Fruit fly (Drosophila melanogaster) whole organism, embryonic: ENCODE measurements around the gene spz5.

Source experiments
- Aef1 ChIP-seq: fragments of 200-800 bp; sonication (Bioruptor generic); IDR thresholded peaks from 3 replicates; pipeline ENCODE4 v1.3.6; 2022; ENCODE audit warnings: missing biosample characterization, missing genetic modification characterization
- Antp ChIP-seq: fragments of 200-800 bp; sonication (Bioruptor generic); optimal IDR thresholded peaks from 3 replicates; lab custom pipeline; 2016; ENCODE audit warnings: missing biosample characterization, missing genetic modification characterization
- Atf3 ChIP-seq: fragments of 200-800 bp; sonication (Bioruptor generic); optimal IDR thresholded peaks from 3 replicates; lab custom pipeline; 2016; ENCODE audit warnings: missing biosample characterization, missing genetic modification characterization
- Atf6 ChIP-seq: fragments of 200-800 bp; sonication (Bioruptor generic); IDR thresholded peaks from 2 replicates; pipeline ENCODE4 v1.3.6; 2022; ENCODE audit warnings: missing biosample characterization, missing genetic modification characterization
- B-H2 ChIP-seq: fragments of 200-800 bp; sonication (Bioruptor generic); optimal IDR thresholded peaks from 2 replicates; lab custom pipeline; 2018; ENCODE audit warnings: missing biosample characterization, mild to moderate bottlenecking, missing genetic modification characterization
- CG10209 ChIP-seq: fragments of 200-800 bp; sonication (Bioruptor generic); optimal IDR thresholded peaks from 3 replicates; lab custom pipeline; 2017; ENCODE audit warnings: missing biosample characterization, mild to moderate bottlenecking, missing genetic modification characterization, missing genetic modification reagents
- CG10431 ChIP-seq: fragments of 200-800 bp; sonication (Bioruptor generic); optimal IDR thresholded peaks from 3 replicates; lab custom pipeline; 2018; ENCODE audit warnings: missing biosample characterization, mild to moderate bottlenecking, missing genetic modification characterization
- CG10462 ChIP-seq: fragments of 200-800 bp; sonication (Bioruptor generic); optimal IDR thresholded peaks from 2 replicates; lab custom pipeline; 2016; ENCODE audit warnings: missing biosample characterization, missing genetic modification characterization
- CG10979 ChIP-seq: fragments of 200-800 bp; sonication (Bioruptor generic); optimal IDR thresholded peaks from 2 replicates; lab custom pipeline; 2018; ENCODE audit warnings: missing biosample characterization, mild to moderate bottlenecking, missing genetic modification characterization, moderate library complexity
- CG12155 ChIP-seq: fragments of 200-800 bp; sonication (Bioruptor generic); optimal IDR thresholded peaks from 3 replicates; lab custom pipeline; 2016; ENCODE audit warnings: missing biosample characterization, missing genetic modification characterization
- CG12236 ChIP-seq: fragments of 200-800 bp; sonication (Bioruptor generic); optimal IDR thresholded peaks from 2 replicates; lab custom pipeline; 2016; ENCODE audit warnings: missing biosample characterization, missing genetic modification characterization
- CG13287 ChIP-seq: fragments of 200-800 bp; sonication (Bioruptor generic); IDR thresholded peaks from 2 replicates; pipeline ENCODE4 v1.3.6; 2022; ENCODE audit warnings: missing biosample characterization, missing genetic modification characterization; ENCODE audit not compliant: partially characterized antibody
- CG13296 ChIP-seq: fragments of 200-800 bp; sonication (Bioruptor generic); optimal IDR thresholded peaks from 3 replicates; lab custom pipeline; 2018; ENCODE audit warnings: missing biosample characterization, mild to moderate bottlenecking, missing genetic modification characterization
- CG14014 ChIP-seq: fragments of 200-800 bp; sonication (Bioruptor generic); IDR thresholded peaks from 2 replicates; pipeline ENCODE4 v1.3.6; 2022; ENCODE audit warnings: missing biosample characterization, missing genetic modification characterization
- CG14860 ChIP-seq: fragments of 200-800 bp; sonication (Bioruptor generic); IDR thresholded peaks from 3 replicates; pipeline ENCODE4 v1.3.6; 2022; ENCODE audit warnings: missing biosample characterization, missing genetic modification characterization; ENCODE audit not compliant: partially characterized antibody
- CG1529 ChIP-seq: fragments of 200-800 bp; sonication (Bioruptor generic); optimal IDR thresholded peaks from 3 replicates; lab custom pipeline; 2018; ENCODE audit warnings: missing biosample characterization, missing genetic modification characterization
- CG15696 ChIP-seq: fragments of 200-800 bp; sonication (Bioruptor generic); optimal IDR thresholded peaks from 2 replicates; lab custom pipeline; 2019; ENCODE audit warnings: missing biosample characterization, mild to moderate bottlenecking, missing genetic modification characterization, moderate library complexity
- CG17186 ChIP-seq: fragments of 200-800 bp; sonication (Bioruptor generic); optimal IDR thresholded peaks from 3 replicates; lab custom pipeline; 2017; ENCODE audit warnings: missing biosample characterization, missing genetic modification reagents, missing genetic modification characterization
- CG17361 ChIP-seq: fragments of 200-800 bp; sonication (Bioruptor generic); IDR thresholded peaks from 3 replicates; pipeline ENCODE4 v1.3.6; 2022; ENCODE audit warnings: missing biosample characterization, missing genetic modification characterization
- CG30431 ChIP-seq: fragments of 200-800 bp; sonication (Bioruptor generic); optimal IDR thresholded peaks from 2 replicates; lab custom pipeline; 2017; ENCODE audit warnings: missing biosample characterization, missing genetic modification characterization
- CG31441 ChIP-seq: fragments of 200-800 bp; sonication (Bioruptor generic); IDR thresholded peaks from 2 replicates; pipeline ENCODE4 v1.3.6; 2022; ENCODE audit warnings: missing biosample characterization, missing genetic modification characterization
- CG3838 ChIP-seq: fragments of 200-800 bp; sonication (Bioruptor generic); optimal IDR thresholded peaks from 3 replicates; lab custom pipeline; 2016; ENCODE audit warnings: missing biosample characterization, missing genetic modification characterization
- CG5953 ChIP-seq: fragments of 200-800 bp; sonication (Bioruptor generic); IDR thresholded peaks from 2 replicates; pipeline ENCODE4 v1.3.6; 2022; ENCODE audit warnings: missing biosample characterization, missing genetic modification characterization
- CG6683 ChIP-seq: fragments of 200-800 bp; sonication (Bioruptor generic); optimal IDR thresholded peaks from 2 replicates; lab custom pipeline; 2017; ENCODE audit warnings: missing biosample characterization, mild to moderate bottlenecking, missing genetic modification characterization, missing genetic modification reagents
- CG8089 ChIP-seq: fragments of 200-800 bp; sonication (Bioruptor generic); optimal IDR thresholded peaks from 3 replicates; lab custom pipeline; 2016; ENCODE audit warnings: missing biosample characterization, missing genetic modification characterization
- CG8281 ChIP-seq: fragments of 200-800 bp; sonication (Bioruptor generic); optimal IDR thresholded peaks from 2 replicates; lab custom pipeline; 2018; ENCODE audit warnings: missing biosample characterization, mild to moderate bottlenecking, missing genetic modification characterization, moderate library complexity
- CG8388 ChIP-seq: fragments of 200-800 bp; sonication (Bioruptor generic); optimal IDR thresholded peaks from 2 replicates; lab custom pipeline; 2019; ENCODE audit warnings: missing biosample characterization, mild to moderate bottlenecking, missing genetic modification characterization, moderate library complexity
- Dek ChIP-seq: fragments of 200-800 bp; sonication (Bioruptor generic); optimal IDR thresholded peaks from 3 replicates; lab custom pipeline; 2019; ENCODE audit warnings: missing biosample characterization, mild to moderate bottlenecking, missing genetic modification characterization, moderate library complexity
- GATAe ChIP-seq: fragments of 200-800 bp; sonication (Bioruptor generic); conservative IDR thresholded peaks from 2 replicates; pipeline ENCODE4 v1.3.6; 2022; ENCODE audit warnings: missing biosample characterization, missing genetic modification characterization
- Hand ChIP-seq: fragments of 200-800 bp; sonication (Bioruptor generic); optimal IDR thresholded peaks from 2 replicates; lab custom pipeline; 2017; ENCODE audit warnings: mild to moderate bottlenecking, missing biosample characterization, missing genetic modification reagents, missing genetic modification characterization
- Max ChIP-seq: fragments of 200-800 bp; sonication (Bioruptor generic); optimal IDR thresholded peaks from 2 replicates; lab custom pipeline; 2016; ENCODE audit warnings: missing biosample characterization, mild to moderate bottlenecking, missing genetic modification characterization
- NC2α ChIP-seq: fragments of 200-800 bp; sonication (Bioruptor generic); optimal IDR thresholded peaks from 2 replicates; lab custom pipeline; 2016; ENCODE audit warnings: missing biosample characterization, missing genetic modification characterization
- Nf-YB ChIP-seq: fragments of 200-800 bp; sonication (Bioruptor generic); optimal IDR thresholded peaks from 3 replicates; lab custom pipeline; 2019; ENCODE audit warnings: missing biosample characterization, mild to moderate bottlenecking, missing genetic modification characterization, moderate library complexity
- NfI ChIP-seq: fragments of 200-800 bp; sonication (Bioruptor generic); optimal IDR thresholded peaks from 3 replicates; lab custom pipeline; 2018; ENCODE audit warnings: missing biosample characterization, mild to moderate bottlenecking, missing genetic modification characterization, moderate library complexity
- Ssrp ChIP-seq: fragments of 200-800 bp; sonication (Bioruptor generic); optimal IDR thresholded peaks from 2 replicates; lab custom pipeline; 2018; ENCODE audit warnings: missing biosample characterization, mild to moderate bottlenecking, missing genetic modification characterization, moderate library complexity
- Xbp1 ChIP-seq: fragments of 200-800 bp; sonication (Bioruptor generic); optimal IDR thresholded peaks from 3 replicates; lab custom pipeline; 2016; ENCODE audit warnings: missing biosample characterization, mild to moderate bottlenecking, missing genetic modification characterization
- amos ChIP-seq: fragments of 200-800 bp; sonication (Bioruptor generic); IDR thresholded peaks from 2 replicates; pipeline ENCODE4 v1.3.6; 2022; ENCODE audit warnings: missing biosample characterization, missing genetic modification characterization; ENCODE audit not compliant: partially characterized antibody
- cwo ChIP-seq: fragments of 200-800 bp; sonication (Bioruptor generic); optimal IDR thresholded peaks from 3 replicates; lab custom pipeline; 2017; ENCODE audit warnings: missing biosample characterization, missing genetic modification characterization, mild to moderate bottlenecking, moderate library complexity, missing genetic modification reagents
- dmrt99B ChIP-seq: fragments of 200-800 bp; sonication (Bioruptor generic); optimal IDR thresholded peaks from 2 replicates; lab custom pipeline; 2018; ENCODE audit warnings: missing biosample characterization, mild to moderate bottlenecking, missing genetic modification characterization, moderate library complexity
- fd102C ChIP-seq: fragments of 200-800 bp; sonication (Bioruptor generic); optimal IDR thresholded peaks from 2 replicates; lab custom pipeline; 2018; ENCODE audit warnings: missing biosample characterization, mild to moderate bottlenecking, missing genetic modification characterization, moderate library complexity
- gcm ChIP-seq: fragments of 200-800 bp; sonication (Bioruptor generic); optimal IDR thresholded peaks from 2 replicates; lab custom pipeline; 2019; ENCODE audit warnings: missing biosample characterization, mild to moderate bottlenecking, missing genetic modification characterization, moderate library complexity
- gsb-n ChIP-seq: fragments of 200-800 bp; sonication (Bioruptor generic); optimal IDR thresholded peaks from 3 replicates; lab custom pipeline; 2018; ENCODE audit warnings: missing biosample characterization, mild to moderate bottlenecking, missing genetic modification characterization
- nmo ChIP-seq: fragments of 200-800 bp; sonication (Bioruptor generic); optimal IDR thresholded peaks from 2 replicates; lab custom pipeline; 2018; ENCODE audit warnings: missing biosample characterization, mild to moderate bottlenecking, missing genetic modification characterization, moderate library complexity
- onecut ChIP-seq: fragments of 200-800 bp; sonication (Bioruptor generic); IDR thresholded peaks from 2 replicates; pipeline ENCODE4 v1.3.6; 2022; ENCODE audit warnings: missing biosample characterization, missing genetic modification characterization
- pfk ChIP-seq: fragments of 200-800 bp; sonication (Bioruptor generic); optimal IDR thresholded peaks from 2 replicates; lab custom pipeline; 2018; ENCODE audit warnings: missing biosample characterization, mild to moderate bottlenecking, missing genetic modification characterization, moderate library complexity
- ranshi ChIP-seq: fragments of 200-800 bp; sonication (Bioruptor generic); IDR thresholded peaks from 2 replicates; pipeline ENCODE4 v1.3.6; 2022; ENCODE audit warnings: missing biosample characterization, missing genetic modification characterization
- salm ChIP-seq: fragments of 200-800 bp; sonication (Bioruptor generic); optimal IDR thresholded peaks from 2 replicates; lab custom pipeline; 2018; ENCODE audit warnings: missing biosample characterization, mild to moderate bottlenecking, missing genetic modification characterization
- slou ChIP-seq: fragments of 200-800 bp; sonication (Bioruptor generic); optimal IDR thresholded peaks from 3 replicates; lab custom pipeline; 2016; ENCODE audit warnings: missing biosample characterization, missing genetic modification characterization
- ttk ChIP-seq: fragments of 200-800 bp; sonication (Bioruptor generic); IDR thresholded peaks from 2 replicates; pipeline ENCODE4 v2.1.2; 2022; ENCODE audit warnings: missing biosample characterization, missing genetic modification characterization

spz5 gene

DNA sequence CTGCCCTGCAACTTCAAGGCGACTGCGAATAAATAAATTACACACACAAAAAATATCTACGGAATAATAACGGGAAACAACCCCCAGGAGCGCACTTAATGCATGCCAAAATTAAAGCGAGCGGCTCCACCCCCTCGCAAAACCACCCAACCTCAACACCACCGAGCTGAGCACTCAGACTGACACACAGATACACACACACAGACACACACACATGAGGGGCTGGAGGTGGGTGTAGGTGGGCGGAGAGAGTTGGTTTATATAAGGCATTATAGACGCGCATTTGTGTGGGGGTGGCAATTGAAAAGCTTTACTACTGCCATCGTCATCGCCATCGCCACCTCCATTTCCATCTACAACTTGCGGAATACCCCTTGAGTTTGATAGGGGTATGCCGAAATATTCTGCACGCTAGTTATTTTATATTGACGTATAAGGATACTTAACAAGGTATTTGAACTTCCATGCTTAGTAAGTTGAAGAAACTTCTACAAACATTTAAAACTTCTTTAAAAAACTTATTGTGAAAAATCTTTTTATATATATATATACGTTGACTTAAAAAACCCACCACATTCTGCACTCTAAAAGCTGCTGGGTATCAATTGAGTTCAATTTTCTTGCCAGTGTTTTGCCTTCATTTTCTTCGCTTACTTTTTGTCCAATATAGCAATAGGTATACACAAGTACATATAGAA is 46.9 kb downstream of the spz5 start (continued):
- TF ChIP-seq NfI (peak; percentile 48), GATAe (GFP tag; lab: Robert Waterston, UW) (no peak), ranshi (GFP tag; lab: Robert Waterston, UW) (peak; percentile 15; the same call in 1 of the 2 replicates), ttk (GFP tag; lab: Robert Waterston, UW) (peak; percentile 34; the same call in 1 of the 2 replicates), CG14014 (GFP tag; lab: Robert Waterston, UW) (peak; percentile 60; the same call in 1 of the 2 replicates), CG10431 (GFP tag; lab: Kevin White, UChicago) (no peak), amos (GFP tag; lab: Robert Waterston, UW) (no peak), CG15696 (tag; lab: Kevin White, UChicago) (no peak), CG17361 (GFP tag; lab: Robert Waterston, UW) (peak; percentile 61), Aef1 (GFP tag; lab: Robert Waterston, UW) (no peak), Antp (GFP tag; lab: Kevin White, UChicago) (no peak), Hand (GFP tag; lab: Kevin White, UChicago) (peak; percentile 70), CG13287 (GFP tag; lab: Robert Waterston, UW) (no peak), gsb-n (tag; lab: Kevin White, UChicago) (peak; percentile 7), CG3838 (GFP tag; lab: Kevin White, UChicago) (no peak), nmo (GFP tag; lab: Kevin White, UChicago) (peak; percentile 42), Atf3 (GFP tag; lab: Kevin White, UChicago) (no peak), salm (tag; lab: Kevin White, UChicago) (peak; percentile 26), gcm (GFP tag; lab: Kevin White, UChicago) (peak; percentile 31), dmrt99B (peak; percentile 77), Max (GFP tag; lab: Kevin White, UChicago) (no peak), pfk (GFP tag; lab: Kevin White, UChicago) (no peak), CG10979 (tag; lab: Kevin White, UChicago) (peak; percentile 38), Atf6 (GFP tag; lab: Robert Waterston, UW) (peak; percentile 40; the same call in 1 of the 2 replicates), CG10462 (GFP tag; lab: Kevin White, UChicago) (no peak), CG10209 (GFP tag; lab: Kevin White, UChicago) (peak; percentile 41), NC2α (GFP tag; lab: Kevin White, UChicago) (no peak), CG1529 (peak; percentile 6), Nf-YB (GFP tag; lab: Kevin White, UChicago) (no peak), CG31441 (GFP tag; lab: Robert Waterston, UW) (peak; percentile 58), CG14860 (GFP tag; lab: Robert Waterston, UW) (no peak), B-H2 (GFP tag; lab: Kevin White, UChicago) (peak; percentile 30), CG12155 (GFP tag; lab: Kevin White, UChicago) (peak; percentile 1), CG17186 (GFP tag; lab: Kevin White, UChicago) (no peak), Xbp1 (GFP tag; lab: Kevin White, UChicago) (peak; percentile 54), cwo (GFP tag; lab: Kevin White, UChicago) (peak; percentile 24), Dek (tag; lab: Kevin White, UChicago) (peak; percentile 45), Ssrp (peak; percentile 44), CG30431 (no peak), CG8281 (tag; lab: Kevin White, UChicago) (peak; percentile 34), slou (GFP tag; lab: Kevin White, UChicago) (no peak), CG6683 (GFP tag; lab: Kevin White, UChicago) (peak; percentile 28), CG5953 (GFP tag; lab: Robert Waterston, UW) (no peak), CG13296 (peak; percentile 60), fd102C (no peak), CG8089 (GFP tag; lab: Kevin White, UChicago) (no peak), CG8388 (peak; percentile 27), CG12236 (GFP tag; lab: Kevin White, UChicago) (no peak), onecut (GFP tag; lab: Robert Waterston, UW) (no peak; the same call in 1 of the 2 replicates)
